Worm (Caenorhabditis elegans): ENCODE measurements around the gene mtx-2.

- TF ChIP-seq flt-1 (GFP tag; IDR thresholded peaks at IDR 0.05) (no peak), tab-1 (GFP tag; IDR thresholded peaks at IDR 0.05) (no peak), T22C8.4 (GFP tag; IDR thresholded peaks at IDR 0.05) (no peak), ztf-23 (GFP tag; IDR thresholded peaks at IDR 0.05) (no peak), ztf-29 (GFP tag; IDR thresholded peaks at IDR 0.05) (no peak), klf-2 (GFP tag; conservative IDR thresholded peaks at IDR 0.05) (no peak), ref-1 (GFP tag; conservative IDR thresholded peaks at IDR 0.05) (no peak), med-1 (GFP tag; optimal IDR thresholded peaks at IDR 0.05; ENCODE audit: insufficient read depth) (no peak)
These were observed 33.1 kb downstream of the mtx-2 start for ce11 chrIII:7730331-7730730.

Data from whole organism, midembryonic.